Fruit fly (Drosophila melanogaster) whole organism, embryonic: ENCODE measurements around the gene CG5050.
A peak's percentile ranks its signal among the peaks of the same experiment; 100 is the strongest.

Experiments used
- B-H2 ChIP-seq: fragments of 200-800 bp; sonication (Bioruptor generic); optimal IDR thresholded peaks from 2 replicates; lab custom pipeline; 2018; ENCODE audit warnings: missing biosample characterization, mild to moderate bottlenecking, missing genetic modification characterization
- CG1024 ChIP-seq: fragments of 200-800 bp; sonication (Bioruptor generic); IDR thresholded peaks from 2 replicates; pipeline ENCODE4 v1.3.6; 2022; ENCODE audit warnings: missing biosample characterization, missing genetic modification characterization
- CG10543 ChIP-seq: fragments of 200-800 bp; sonication (Bioruptor generic); optimal IDR thresholded peaks from 3 replicates; lab custom pipeline; 2017; ENCODE audit warnings: missing biosample characterization, mild to moderate bottlenecking, missing genetic modification characterization, moderate library complexity
- CG10959 ChIP-seq: fragments of 200-800 bp; sonication (Bioruptor generic); IDR thresholded peaks from 2 replicates; pipeline ENCODE4 v1.3.6; 2022; ENCODE audit warnings: missing biosample characterization, missing genetic modification characterization
- CG12299 ChIP-seq: fragments of 200-800 bp; sonication (Bioruptor generic); optimal IDR thresholded peaks from 2 replicates; lab custom pipeline; 2018; ENCODE audit warnings: missing biosample characterization, mild to moderate bottlenecking, missing genetic modification characterization
- CG12744 ChIP-seq: fragments of 200-800 bp; sonication (Bioruptor generic); optimal IDR thresholded peaks from 2 replicates; lab custom pipeline; 2016; ENCODE audit warnings: missing biosample characterization, missing genetic modification characterization
- CG12942 ChIP-seq: fragments of 200-800 bp; sonication (Bioruptor generic); optimal IDR thresholded peaks from 3 replicates; lab custom pipeline; 2016; ENCODE audit warnings: missing biosample characterization, missing genetic modification characterization
- CG14965 ChIP-seq: fragments of 200-800 bp; sonication (Bioruptor generic); optimal IDR thresholded peaks from 2 replicates; lab custom pipeline; 2016; ENCODE audit warnings: missing biosample characterization, missing genetic modification characterization, borderline replicate concordance
- CG15479 ChIP-seq: fragments of 200-800 bp; sonication (Bioruptor generic); optimal IDR thresholded peaks from 3 replicates; lab custom pipeline; 2019; ENCODE audit warnings: missing biosample characterization, mild to moderate bottlenecking, missing genetic modification characterization, moderate library complexity
- CG1792 ChIP-seq: fragments of 200-800 bp; sonication (Bioruptor generic); optimal IDR thresholded peaks from 2 replicates; lab custom pipeline; 2016; ENCODE audit warnings: missing biosample characterization, missing genetic modification characterization
- CG18262 ChIP-seq: fragments of 200-800 bp; optimal IDR thresholded peaks from 3 replicates; lab custom pipeline; 2019; ENCODE audit warnings: missing biosample characterization, mild to moderate bottlenecking, missing genetic modification characterization, moderate library complexity
- CG1832 ChIP-seq: fragments of 200-800 bp; sonication (Bioruptor generic); optimal IDR thresholded peaks from 2 replicates; lab custom pipeline; 2017; ENCODE audit warnings: missing biosample characterization, mild to moderate bottlenecking, missing genetic modification characterization, inconsistent platforms
- CG2875 ChIP-seq: fragments of 200-800 bp; sonication (Bioruptor generic); optimal IDR thresholded peaks from 2 replicates; lab custom pipeline; 2017; ENCODE audit warnings: missing biosample characterization, mild to moderate bottlenecking, missing genetic modification characterization, missing genetic modification reagents
- CG31365 ChIP-seq: fragments of 200-800 bp; sonication (Bioruptor generic); optimal IDR thresholded peaks from 2 replicates; lab custom pipeline; 2018; ENCODE audit warnings: missing biosample characterization, mild to moderate bottlenecking, missing genetic modification characterization
- CG3407 ChIP-seq: fragments of 200-800 bp; sonication (Bioruptor generic); optimal IDR thresholded peaks from 2 replicates; lab custom pipeline; 2018; ENCODE audit warnings: missing biosample characterization, mild to moderate bottlenecking, missing genetic modification characterization
- CG34224 ChIP-seq: fragments of 200-800 bp; sonication (Bioruptor generic); IDR thresholded peaks from 3 replicates; pipeline ENCODE4 v1.3.6; 2022; ENCODE audit warnings: missing biosample characterization, missing genetic modification characterization; ENCODE audit not compliant: partially characterized antibody
- CG4820 ChIP-seq: fragments of 200-800 bp; sonication (Bioruptor generic); optimal IDR thresholded peaks from 3 replicates; lab custom pipeline; 2016; ENCODE audit warnings: missing biosample characterization, missing genetic modification characterization
- CG6254 ChIP-seq: fragments of 200-800 bp; sonication (Bioruptor generic); optimal IDR thresholded peaks from 3 replicates; lab custom pipeline; 2017; ENCODE audit warnings: mild to moderate bottlenecking, missing biosample characterization, missing genetic modification reagents, missing genetic modification characterization
- CG6654 ChIP-seq: fragments of 200-800 bp; sonication (Bioruptor generic); optimal IDR thresholded peaks from 2 replicates; lab custom pipeline; 2017; ENCODE audit warnings: missing biosample characterization, mild to moderate bottlenecking, missing genetic modification characterization
- CG8089 ChIP-seq: fragments of 200-800 bp; sonication (Bioruptor generic); optimal IDR thresholded peaks from 3 replicates; lab custom pipeline; 2016; ENCODE audit warnings: missing biosample characterization, missing genetic modification characterization
- CG8359 ChIP-seq: fragments of 200-800 bp; sonication (Bioruptor generic); optimal IDR thresholded peaks from 2 replicates; lab custom pipeline; 2017; ENCODE audit warnings: missing biosample characterization, mild to moderate bottlenecking, missing genetic modification characterization, borderline replicate concordance
- CG8924 ChIP-seq: fragments of 200-800 bp; optimal IDR thresholded peaks from 3 replicates; lab custom pipeline; 2019; ENCODE audit warnings: missing biosample characterization, mild to moderate bottlenecking, missing genetic modification characterization, moderate library complexity
- CG9797 ChIP-seq: fragments of 200-800 bp; sonication (Bioruptor generic); optimal IDR thresholded peaks from 3 replicates; lab custom pipeline; 2018; ENCODE audit warnings: missing biosample characterization, mild to moderate bottlenecking, missing genetic modification characterization
- CG9876 ChIP-seq: fragments of 200-800 bp; sonication (Bioruptor generic); optimal IDR thresholded peaks from 2 replicates; lab custom pipeline; 2016; ENCODE audit warnings: missing biosample characterization, missing genetic modification characterization
- CrebB ChIP-seq: fragments of 200-800 bp; sonication (Bioruptor generic); optimal IDR thresholded peaks from 3 replicates; lab custom pipeline; 2018; ENCODE audit warnings: missing biosample characterization, mild to moderate bottlenecking, missing genetic modification characterization
- D ChIP-seq, 2 experiments: fragments of 200-800 bp in 1 of 2; fragments of >200 bp in 1 of 2; sonication (Bioruptor generic) in 1 of 2; optimal IDR thresholded peaks; 2 replicates in 1 of 2; 3 replicates in 1 of 2; lab custom pipeline; 2017; ENCODE audit warnings: mild to moderate bottlenecking in 1 of 2, missing biosample characterization in 1 of 2, missing genetic modification characterization in 1 of 2, missing genetic modification reagents in 1 of 2
- Dbx ChIP-seq: fragments of 200-800 bp; sonication (Bioruptor generic); IDR thresholded peaks from 3 replicates; pipeline ENCODE4 v1.3.6; 2022; ENCODE audit warnings: missing biosample characterization, missing genetic modification characterization
- HLH3B ChIP-seq: fragments of 200-800 bp; sonication (Bioruptor generic); IDR thresholded peaks from 2 replicates; pipeline ENCODE4 v1.3.6; 2022; ENCODE audit warnings: missing biosample characterization, missing genetic modification characterization
- HLH4C ChIP-seq: fragments of 200-800 bp; sonication (Bioruptor generic); IDR thresholded peaks from 3 replicates; pipeline ENCODE4 v1.3.6; 2022; ENCODE audit warnings: missing biosample characterization, missing genetic modification characterization; ENCODE audit not compliant: partially characterized antibody
- Mes4 ChIP-seq: fragments of 200-800 bp; sonication (Bioruptor generic); optimal IDR thresholded peaks from 2 replicates; lab custom pipeline; 2016; ENCODE audit warnings: missing biosample characterization, missing genetic modification characterization
- Mrtf ChIP-seq: fragments of 200-800 bp; sonication (Bioruptor generic); IDR thresholded peaks from 3 replicates; pipeline ENCODE4 v1.3.6; 2022; ENCODE audit warnings: missing biosample characterization, missing genetic modification characterization
- Oli ChIP-seq: fragments of 200-800 bp; sonication (Bioruptor generic); optimal IDR thresholded peaks from 2 replicates; lab custom pipeline; 2018; ENCODE audit warnings: missing biosample characterization, mild to moderate bottlenecking, missing genetic modification characterization, moderate library complexity
- PHDP ChIP-seq: fragments of 200-800 bp; sonication (Bioruptor generic); optimal IDR thresholded peaks from 3 replicates; lab custom pipeline; 2018; ENCODE audit warnings: missing biosample characterization, mild to moderate bottlenecking, missing genetic modification characterization, moderate library complexity
- Scr ChIP-seq: fragments of 200-800 bp; sonication (Bioruptor generic); IDR thresholded peaks from 2 replicates; pipeline ENCODE4 v1.3.6; 2022; ENCODE audit warnings: missing biosample characterization, missing genetic modification characterization; ENCODE audit not compliant: partially characterized antibody
- Ssrp ChIP-seq: fragments of 200-800 bp; sonication (Bioruptor generic); optimal IDR thresholded peaks from 2 replicates; lab custom pipeline; 2018; ENCODE audit warnings: missing biosample characterization, mild to moderate bottlenecking, missing genetic modification characterization, moderate library complexity
- br ChIP-seq: fragments of >200 bp; optimal IDR thresholded peaks from 2 replicates; lab custom pipeline; 2017
- bsh ChIP-seq, 2 experiments: fragments of 200-800 bp; sonication (Bioruptor generic); optimal IDR thresholded peaks; 2 replicates each; lab custom pipeline; 2017 to 2018; ENCODE audit warnings: mild to moderate bottlenecking in 2 of 2, missing biosample characterization in 2 of 2, missing genetic modification characterization in 2 of 2, moderate library complexity in 1 of 2
- cas ChIP-seq: fragments of 200-800 bp; sonication (Bioruptor generic); IDR thresholded peaks from 2 replicates; pipeline ENCODE4 v1.3.6; 2022; ENCODE audit warnings: missing biosample characterization, missing genetic modification characterization
- chn ChIP-seq: fragments of 200-800 bp; sonication (Bioruptor generic); optimal IDR thresholded peaks from 2 replicates; lab custom pipeline; 2016; ENCODE audit warnings: missing biosample characterization, missing genetic modification characterization
- croc ChIP-seq: fragments of 200-800 bp; sonication (Bioruptor generic); conservative IDR thresholded peaks from 3 replicates; pipeline ENCODE4 v1.3.6; 2022; ENCODE audit warnings: missing biosample characterization, missing genetic modification characterization
- gcm2 ChIP-seq: fragments of 200-800 bp; sonication (Bioruptor generic); optimal IDR thresholded peaks from 2 replicates; lab custom pipeline; 2016; ENCODE audit warnings: missing biosample characterization, missing genetic modification characterization
- gsb-n ChIP-seq: fragments of 200-800 bp; sonication (Bioruptor generic); optimal IDR thresholded peaks from 3 replicates; lab custom pipeline; 2018; ENCODE audit warnings: missing biosample characterization, mild to moderate bottlenecking, missing genetic modification characterization
- lov ChIP-seq, 2 experiments: fragments of 200-800 bp in 1 of 2; fragments of >200 bp in 1 of 2; sonication (Bioruptor generic) in 1 of 2; IDR thresholded peaks in 1 of 2; optimal IDR thresholded peaks in 1 of 2; 2 replicates in 1 of 2; 3 replicates in 1 of 2; pipeline versions ENCODE4 v1.3.6 to Lab custom; 2017 to 2022; ENCODE audit warnings: missing biosample characterization in 1 of 2, missing genetic modification characterization in 1 of 2
- mam ChIP-seq: fragments of 200-800 bp; sonication (Bioruptor generic); optimal IDR thresholded peaks from 3 replicates; lab custom pipeline; 2016; ENCODE audit warnings: missing biosample characterization, missing genetic modification characterization
- pzg ChIP-seq: fragments of 200-800 bp; sonication (Bioruptor generic); optimal IDR thresholded peaks from 3 replicates; lab custom pipeline; 2018; ENCODE audit warnings: missing biosample characterization, mild to moderate bottlenecking, missing genetic modification characterization, moderate library complexity
- sens ChIP-seq: fragments of 200-800 bp; sonication (Bioruptor generic); peaks from one replicate; lab custom pipeline; 2016; ENCODE audit warnings: missing biosample characterization, missing genetic modification characterization
- slp2 ChIP-seq: fragments of 200-800 bp; sonication (Bioruptor generic); optimal IDR thresholded peaks from 2 replicates; lab custom pipeline; 2016; ENCODE audit warnings: missing biosample characterization, missing genetic modification characterization
- wor ChIP-seq: fragments of 200-800 bp; sonication (Bioruptor generic); IDR thresholded peaks from 2 replicates; pipeline ENCODE4 v1.3.6; 2022; ENCODE audit warnings: missing biosample characterization, missing genetic modification characterization
- yki ChIP-seq: fragments of >200 bp; optimal IDR thresholded peaks from 3 replicates; lab custom pipeline; 2018
- zfh1 ChIP-seq: fragments of 200-800 bp; sonication (Bioruptor generic); IDR thresholded peaks from 3 replicates; pipeline ENCODE4 v1.3.6; 2022; ENCODE audit warnings: missing biosample characterization, missing genetic modification characterization

CG5050 gene

DNA sequence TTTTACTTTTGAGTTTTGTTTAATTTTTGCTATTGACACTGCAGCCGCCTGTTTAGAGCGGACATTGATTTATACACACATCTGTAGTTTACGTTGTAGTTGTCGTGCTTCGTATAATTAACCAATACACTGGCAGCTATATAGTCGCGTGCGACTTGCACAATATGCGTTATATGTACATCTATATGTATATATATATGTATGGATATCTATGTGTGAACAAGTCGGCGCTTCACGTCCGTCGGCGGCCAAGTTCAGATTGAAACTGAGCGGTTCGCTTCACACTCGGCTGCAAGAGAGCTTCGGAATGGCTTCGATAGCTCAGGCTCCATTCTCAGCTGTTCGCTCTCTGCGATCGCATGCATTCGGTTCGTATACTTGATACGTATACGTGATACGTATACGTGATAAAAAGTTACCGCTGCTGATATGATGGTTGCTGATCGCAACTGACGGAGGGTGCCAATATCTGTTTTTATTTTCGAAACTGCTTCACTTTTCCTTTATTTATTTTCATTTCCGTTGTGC, 24.7 kb upstream of the CG5050 start (continued):
- TF ChIP-seq CG9797 (GFP tag; lab: Kevin White, UChicago) (no peak), gcm2 (GFP tag; lab: Kevin White, UChicago) (no peak), CG9876 (GFP tag; lab: Kevin White, UChicago) (no peak), CG34224 (GFP tag; lab: Robert Waterston, UW) (no peak), Ssrp (tag; lab: Kevin White, UChicago) (no peak), croc (GFP tag; lab: Robert Waterston, UW) (no peak), Oli (tag; lab: Kevin White, UChicago) (no peak), CG15479 (GFP tag; lab: Kevin White, UChicago) (no peak), CG14965 (no peak), CG6254 (GFP tag; lab: Kevin White, UChicago) (no peak), CG12744 (no peak), sens (GFP tag; lab: Kevin White, UChicago) (peak; percentile 59), CG12299 (tag; lab: Kevin White, UChicago) (no peak), D (optimal IDR thresholded peaks at IDR 0.05; lab: Kevin White, UChicago) (no peak), D (GFP tag; optimal IDR thresholded peaks at IDR 0.05; lab: Kevin White, UChicago) (no peak), cas (GFP tag; lab: Robert Waterston, UW) (no peak), CG18262 (no peak), CG4820 (GFP tag; lab: Kevin White, UChicago) (no peak), CG8359 (no peak), CG6654 (GFP tag; lab: Kevin White, UChicago) (no peak), slp2 (no peak), CG10959 (no peak), Mrtf (GFP tag; lab: Robert Waterston, UW) (no peak), Scr (GFP tag; lab: Robert Waterston, UW) (no peak), chn (GFP tag; lab: Kevin White, UChicago) (no peak), PHDP (peak; percentile 21), HLH4C (no peak; the same call in 2 of the 3 replicates), pzg (GFP tag; lab: Kevin White, UChicago) (no peak), CG2875 (GFP tag; lab: Kevin White, UChicago) (peak; percentile 32), zfh1 (GFP tag; lab: Robert Waterston, UW) (no peak), gsb-n (no peak), yki (lab: Kevin White, UChicago) (no peak), CG10543 (GFP tag; lab: Kevin White, UChicago) (peak; percentile 73), CG1832 (GFP tag; lab: Kevin White, UChicago) (no peak), br (lab: Kevin White, UChicago) (no peak), Dbx (0 out of 3 replicates have a peak, but pooled peaks have one; percentile 43), wor (GFP tag; lab: Robert Waterston, UW) (no peak), CG1792 (GFP tag; lab: Kevin White, UChicago) (no peak), CG1024 (GFP tag; lab: Robert Waterston, UW) (0 out of 2 replicates have a peak, but pooled peaks have one; percentile 35), HLH3B (GFP tag; lab: Robert Waterston, UW) (no peak; the same call in 1 of the 2 replicates), mam (GFP tag; lab: Kevin White, UChicago) (no peak), CrebB (no peak), CG3407 (GFP tag; lab: Kevin White, UChicago) (peak; percentile 5), lov (optimal IDR thresholded peaks at IDR 0.05; lab: Kevin White, UChicago) (no peak), lov (GFP tag; IDR thresholded peaks at IDR 0.05; lab: Robert Waterston, UW) (no peak), B-H2 (GFP tag; lab: Kevin White, UChicago) (no peak), Mes4 (GFP tag; lab: Kevin White, UChicago) (no peak), CG31365 (tag; lab: Kevin White, UChicago) (no peak), CG8089 (GFP tag; lab: Kevin White, UChicago) (no peak), CG8924 (tag; lab: Kevin White, UChicago) (peak; percentile 33), bsh (GFP tag; optimal IDR thresholded peaks at IDR 0.05; lab: Kevin White, UChicago) (no peak), CG12942 (GFP tag; lab: Kevin White, UChicago) (no peak)
